Fruit fly (Drosophila melanogaster): ENCODE results near the gene CG32687.
A peak's percentile ranks its signal among the peaks of the same experiment; 100 is the strongest.

Gene CG32687

DNA sequence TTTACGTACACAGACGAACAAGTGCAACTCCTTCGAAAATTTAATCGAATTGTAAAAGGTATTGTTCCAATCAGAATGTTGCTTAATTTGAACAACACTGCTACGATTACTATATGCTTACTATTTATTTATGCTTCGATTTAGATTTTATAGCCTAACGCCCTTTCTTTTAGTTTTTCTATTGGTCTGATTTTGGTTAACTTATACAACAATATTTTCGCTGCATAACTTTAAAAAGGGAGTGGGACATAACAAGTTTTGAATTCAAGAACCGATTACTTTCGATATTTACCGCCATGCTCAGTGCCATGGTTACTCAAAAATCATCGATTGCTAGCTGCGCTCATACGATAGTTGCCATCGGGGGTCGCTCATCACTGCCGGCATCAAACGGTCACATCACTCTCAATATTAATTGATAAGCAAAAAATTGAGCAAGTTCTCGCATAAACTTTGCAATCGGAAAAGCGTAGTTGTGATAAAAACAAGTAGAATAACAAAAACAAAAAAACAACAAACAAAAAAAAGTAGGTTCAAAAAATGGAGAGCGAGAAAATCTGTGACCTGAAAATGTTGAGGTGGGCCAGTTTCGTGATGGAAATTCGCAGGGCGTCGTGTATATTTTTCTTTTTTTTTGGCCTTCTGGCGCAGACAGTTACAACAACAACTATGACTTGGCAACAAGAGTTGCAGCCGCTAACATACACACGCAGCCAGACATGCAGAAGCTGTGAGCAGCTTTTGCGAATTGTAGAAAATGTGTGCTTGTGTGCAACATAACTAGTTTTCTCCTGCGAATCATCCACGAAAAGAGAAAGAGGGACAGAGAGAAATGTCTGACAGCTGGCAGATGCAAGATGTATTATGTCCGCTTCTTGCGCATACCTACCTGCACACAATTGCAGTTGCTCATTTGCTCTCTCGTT is 8.3 kb downstream of the CG32687 start, which contains the start of the genes CG2887 and PPP4R2r:
Gene CG2887 (minus strand): TSS at position 51 of the 926 bp plus-strand sequence.
Gene PPP4R2r (plus strand): TSS at position 396 of the 926 bp plus-strand sequence.
- TF ChIP-seq Rel (GFP tag; optimal IDR thresholded peaks at IDR 0.05) (no peak), Rel (tag; optimal IDR thresholded peaks at IDR 0.05) (no peak), psq (GFP tag; optimal IDR thresholded peaks at IDR 0.05) (peak; percentile 36), Jra (GFP tag; optimal IDR thresholded peaks at IDR 0.05) (peak; percentile 39), Vsx2 (GFP tag; optimal IDR thresholded peaks at IDR 0.05; ENCODE audit: partially characterized antibody) (no peak), dsf (GFP tag; optimal IDR thresholded peaks at IDR 0.05; ENCODE audit: borderline replicate concordance) (no peak), jim (GFP tag; optimal IDR thresholded peaks at IDR 0.05) (no peak)

DNA sequence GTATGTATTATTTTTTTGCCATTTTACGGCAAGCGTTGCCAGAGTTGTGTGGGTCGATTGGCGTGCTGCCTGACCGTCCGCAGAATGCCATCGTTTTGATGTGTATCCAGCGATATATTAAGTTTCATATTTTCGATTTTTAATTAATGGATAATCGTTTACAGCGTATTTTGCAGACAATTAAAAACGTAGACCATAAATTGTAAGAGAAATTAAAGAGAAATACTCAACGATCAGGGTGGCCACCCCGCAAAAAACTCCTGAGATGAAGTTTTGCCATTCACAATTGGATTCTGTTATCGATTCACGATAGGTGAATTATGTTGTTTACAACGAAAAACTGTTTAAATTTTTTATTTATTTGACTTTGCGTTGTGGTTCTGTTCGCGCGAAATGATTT is 12.4 kb downstream of the CG32687 start, which contains the start of gene nocte:
Gene nocte (minus strand): TSS at position 51 of the 400 bp plus-strand sequence.
- TF ChIP-seq ey (GFP tag; optimal IDR thresholded peaks at IDR 0.05), result peak; percentile 1
- TF ChIP-seq HLH106 (tag; optimal IDR thresholded peaks at IDR 0.05), result peak; percentile 16
- no peak for TF ChIP-seq dmrt93B (GFP tag; optimal IDR thresholded peaks at IDR 0.05)
- no peak for TF ChIP-seq woc (GFP tag; optimal IDR thresholded peaks at IDR 0.05)
- no peak for TF ChIP-seq Abd-B (GFP tag; optimal IDR thresholded peaks at IDR 0.05)
- TF ChIP-seq foxo (GFP tag; optimal IDR thresholded peaks at IDR 0.05), result peak in 1 of 2 experiments; percentile 32
- TF ChIP-seq sage (GFP tag; optimal IDR thresholded peaks at IDR 0.05), result no peak

DNA sequence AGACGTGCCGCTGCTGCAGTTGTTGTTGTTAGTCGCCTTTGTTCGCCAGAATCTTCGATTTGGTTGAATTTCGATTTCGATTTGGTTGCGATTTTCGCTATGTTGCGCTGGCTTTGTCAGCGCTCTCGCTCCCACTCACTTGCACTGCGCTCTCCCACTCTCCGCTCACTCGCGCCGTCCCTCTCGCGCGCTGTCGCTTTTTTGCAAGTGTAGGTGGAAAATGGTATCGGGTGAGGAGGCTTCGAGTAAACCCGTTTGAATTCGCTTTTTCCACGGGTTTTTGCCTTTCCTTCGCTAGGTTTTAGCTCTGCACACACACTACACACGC is 12.8 kb downstream of the CG32687 start:
- TF ChIP-seq Mio (GFP tag; optimal IDR thresholded peaks at IDR 0.05), result no peak
- TF ChIP-seq Myc (optimal IDR thresholded peaks at IDR 0.05), result no peak
- no peak for TF ChIP-seq fru (GFP tag; optimal IDR thresholded peaks at IDR 0.05)
- TF ChIP-seq sv (GFP tag; optimal IDR thresholded peaks at IDR 0.05), result no peak
- TF ChIP-seq Dif (GFP tag; optimal IDR thresholded peaks at IDR 0.05; ENCODE audit: partially characterized antibody), result peak; percentile 32
- TF ChIP-seq brk (GFP tag; optimal IDR thresholded peaks at IDR 0.05), result no peak

DNA sequence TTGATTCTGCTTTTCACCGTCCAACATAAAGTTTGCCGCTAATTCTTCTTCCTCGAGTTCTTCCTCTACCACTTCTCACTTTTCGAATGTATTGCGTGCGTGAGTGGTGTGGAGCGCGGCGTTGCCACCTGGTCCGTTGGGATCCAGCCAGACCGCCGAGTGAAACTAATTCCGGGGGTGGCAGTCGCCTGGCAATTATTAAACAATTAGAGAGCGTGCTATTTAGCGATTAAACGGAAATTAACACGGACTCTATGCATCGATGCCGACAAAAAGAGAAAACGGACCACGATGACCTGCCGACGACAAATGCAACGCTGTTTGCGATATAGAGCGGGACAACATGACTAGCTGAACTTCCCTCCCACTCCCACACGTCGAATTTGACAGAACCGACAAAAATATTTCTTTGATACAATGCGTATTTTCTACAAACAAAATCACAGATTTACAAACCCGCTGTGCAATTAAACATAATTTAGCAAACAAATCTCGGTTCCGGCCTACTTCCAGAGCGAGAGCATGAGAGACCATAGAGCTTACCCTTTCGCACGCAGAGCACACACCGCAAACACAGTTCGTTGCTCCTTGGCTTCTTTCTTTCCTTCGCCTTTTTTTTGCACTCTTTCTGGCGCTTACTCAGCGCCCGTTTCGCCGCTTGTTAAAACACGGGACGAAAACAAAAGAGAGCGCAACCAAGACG is 13.3 kb downstream of the CG32687 start, which contains the start of gene CG2889:
Gene CG2889 (plus strand): TSS at position 429 of the 703 bp plus-strand sequence.
- TF ChIP-seq fru (GFP tag; optimal IDR thresholded peaks at IDR 0.05) (peak; percentile 10), woc (GFP tag; optimal IDR thresholded peaks at IDR 0.05) (no peak), rgr (GFP tag; optimal IDR thresholded peaks at IDR 0.05) (peak; percentile 24), Sp1 (GFP tag; optimal IDR thresholded peaks at IDR 0.05) (peak; percentile 2), Rel (GFP tag; optimal IDR thresholded peaks at IDR 0.05) (no peak), Rel (tag; optimal IDR thresholded peaks at IDR 0.05) (peak; percentile 36), HLH106 (tag; optimal IDR thresholded peaks at IDR 0.05) (peak; percentile 49), Vsx2 (GFP tag; optimal IDR thresholded peaks at IDR 0.05; ENCODE audit: partially characterized antibody) (no peak), foxo (GFP tag; optimal IDR thresholded peaks at IDR 0.05) (peak in 1 of 2 experiments; percentile 58), Myc (optimal IDR thresholded peaks at IDR 0.05) (no peak), Hr83 (GFP tag; optimal IDR thresholded peaks at IDR 0.05; ENCODE audit: poor library complexity, severe bottlenecking) (no peak), psq (GFP tag; optimal IDR thresholded peaks at IDR 0.05) (peak; percentile 46), h (GFP tag; optimal IDR thresholded peaks at IDR 0.05) (peak; percentile 38), ey (GFP tag; optimal IDR thresholded peaks at IDR 0.05) (no peak), sage (GFP tag; optimal IDR thresholded peaks at IDR 0.05) (no peak)

DNA sequence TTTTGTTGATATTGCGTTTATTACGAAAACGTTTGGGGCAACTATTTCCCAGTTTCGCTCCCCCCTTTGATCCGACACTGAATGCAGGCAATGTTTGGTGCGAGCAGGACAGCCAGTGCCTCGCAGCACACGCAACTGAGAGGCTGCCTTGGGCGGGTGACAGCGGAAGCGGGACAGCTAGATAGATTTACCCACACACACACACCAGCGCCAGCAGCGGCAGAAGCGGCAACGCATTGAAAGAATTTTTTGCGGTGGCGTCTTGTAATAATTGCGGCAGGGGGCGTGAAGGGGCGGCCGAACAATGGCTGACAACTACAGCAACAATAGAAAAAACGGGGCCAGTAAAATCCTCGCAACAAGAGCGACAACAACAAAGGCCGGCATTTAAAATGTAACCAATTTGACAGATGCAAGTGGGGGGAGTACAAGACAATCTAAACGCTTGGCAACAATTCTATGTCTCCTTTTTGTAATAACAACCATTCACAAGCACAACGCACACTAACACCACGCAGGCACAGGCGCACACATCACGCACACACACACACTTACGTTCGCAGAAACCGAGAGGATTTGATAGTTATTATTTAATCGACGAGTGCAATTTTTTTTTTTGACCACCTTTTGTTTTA is 14.3 kb downstream of the CG32687 start:
- no peak for TF ChIP-seq dsf (GFP tag; optimal IDR thresholded peaks at IDR 0.05; ENCODE audit: borderline replicate concordance)
- TF ChIP-seq ey (GFP tag; optimal IDR thresholded peaks at IDR 0.05), result no peak
- no peak for TF ChIP-seq OdsH (GFP tag; optimal IDR thresholded peaks at IDR 0.05)
- peak; percentile 53 for TF ChIP-seq fru (GFP tag; optimal IDR thresholded peaks at IDR 0.05)
- no peak for TF ChIP-seq lola (GFP tag; optimal IDR thresholded peaks at IDR 0.05)
- no peak for TF ChIP-seq GATAd (GFP tag; optimal IDR thresholded peaks at IDR 0.05)
- TF ChIP-seq Sp1 (GFP tag; optimal IDR thresholded peaks at IDR 0.05), result peak; percentile 12
- no peak for TF ChIP-seq sage (GFP tag; optimal IDR thresholded peaks at IDR 0.05)
- TF ChIP-seq HLH106 (tag; optimal IDR thresholded peaks at IDR 0.05), result peak; percentile 3
- no peak for TF ChIP-seq jim (GFP tag; optimal IDR thresholded peaks at IDR 0.05)
- peak; percentile 19 for TF ChIP-seq h (GFP tag; optimal IDR thresholded peaks at IDR 0.05)
- no peak for TF ChIP-seq dl (GFP tag; optimal IDR thresholded peaks at IDR 0.05; ENCODE audit: insufficient read depth in 1 of 2, partially characterized antibody in 2 of 2)
- TF ChIP-seq N (GFP tag; optimal IDR thresholded peaks at IDR 0.05), result peak; percentile 21
- TF ChIP-seq psq (GFP tag; optimal IDR thresholded peaks at IDR 0.05), result no peak
- no peak for TF ChIP-seq br (GFP tag; optimal IDR thresholded peaks at IDR 0.05)
- TF ChIP-seq Mio (GFP tag; optimal IDR thresholded peaks at IDR 0.05), result no peak
- no peak for TF ChIP-seq Dfd (GFP tag; optimal IDR thresholded peaks at IDR 0.05)
- TF ChIP-seq foxo (GFP tag; optimal IDR thresholded peaks at IDR 0.05), result no peak
- no peak for TF ChIP-seq pan (optimal IDR thresholded peaks at IDR 0.05)
- no peak for TF ChIP-seq Jra (GFP tag; optimal IDR thresholded peaks at IDR 0.05)
- TF ChIP-seq CG32264 (GFP tag; optimal IDR thresholded peaks at IDR 0.05), result no peak
- no peak for TF ChIP-seq Rel (GFP tag; optimal IDR thresholded peaks at IDR 0.05)
- peak; percentile 68 for TF ChIP-seq Rel (tag; optimal IDR thresholded peaks at IDR 0.05)
- TF ChIP-seq CG9705 (GFP tag; optimal IDR thresholded peaks at IDR 0.05), result no peak
- no peak for TF ChIP-seq dmrt93B (GFP tag; optimal IDR thresholded peaks at IDR 0.05)
- no peak for TF ChIP-seq CrebA (GFP tag; optimal IDR thresholded peaks at IDR 0.05; ENCODE audit: borderline replicate concordance)

All from whole organism, wandering third instar larva.